Fruit fly (Drosophila melanogaster): ENCODE measurements around the gene heca.

DNA sequence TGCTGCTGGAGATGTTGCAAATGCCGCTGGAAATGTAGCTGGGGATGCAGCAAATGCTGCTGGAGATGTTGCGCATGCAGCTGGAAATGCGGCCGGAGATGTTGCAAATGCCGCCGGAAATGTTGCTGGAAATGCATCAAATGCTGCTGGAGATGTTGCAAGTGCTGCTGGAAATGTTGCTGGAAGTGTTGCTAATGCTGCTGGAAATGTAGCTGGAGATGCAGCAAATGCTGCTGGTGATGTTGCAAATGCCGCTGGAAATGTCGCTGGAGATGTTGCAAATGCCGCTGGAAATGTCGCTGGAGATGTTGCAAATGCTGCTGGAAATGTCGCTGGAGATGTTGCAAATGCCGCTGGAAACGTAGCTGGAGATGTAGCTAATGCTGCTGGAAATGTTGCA is 25.4 kb upstream of the heca start:
- TF ChIP-seq CG8478 (optimal IDR thresholded peaks at IDR 0.05), result no peak
- TF ChIP-seq CTCF (optimal IDR thresholded peaks at IDR 0.05), result no peak

Data from S2 (cell line).